Worm (Caenorhabditis elegans): Measurements from ENCODE around the gene grl-9.
A peak's percentile ranks its signal among the peaks of the same experiment; 100 is the strongest.

The grl-9 gene

ce11 chrV:6690075-6690474, 41.4 kb downstream of the grl-9 start:
- TF ChIP-seq unc-62 (GFP tag; optimal IDR thresholded peaks at IDR 0.05 in 1 of 2): peak in 1 of 2 experiments; percentile 22
- no peak for TF ChIP-seq unc-62 (tag; optimal IDR thresholded peaks at IDR 0.05)
- TF ChIP-seq nhr-28 (tag; optimal IDR thresholded peaks at IDR 0.05): peak; percentile 16
- TF ChIP-seq mdl-1 (tag; optimal IDR thresholded peaks at IDR 0.05): peak in 1 of 2 experiments; percentile 1
- TF ChIP-seq lin-1 (GFP tag; IDR thresholded peaks at IDR 0.05): no peak

- TF ChIP-seq dmd-8 (GFP tag; IDR thresholded peaks at IDR 0.05) (no peak), skn-1 (tag; optimal IDR thresholded peaks at IDR 0.05) (no peak), daf-8 (GFP tag; IDR thresholded peaks at IDR 0.05) (no peak)
These were observed 43.1 kb downstream of the grl-9 start, which contains the start of gene K11G9.5 for ce11 chrV:6688392-6688791. TSS of gene K11G9.5 (minus strand) at chrV:6688492.

ce11 chrV:6685963-6686362, 45.5 kb downstream of the grl-9 start:
- TF ChIP-seq fkh-10 (GFP tag; optimal IDR thresholded peaks at IDR 0.05) (no peak), unc-62 (GFP tag; optimal IDR thresholded peaks at IDR 0.05 in 1 of 2) (peak in 1 of 2 experiments; percentile 92), unc-62 (tag; optimal IDR thresholded peaks at IDR 0.05) (no peak), ceh-28 (tag; optimal IDR thresholded peaks at IDR 0.05) (no peak), ztf-7 (tag; optimal IDR thresholded peaks at IDR 0.05) (no peak), F49E8.2 (tag; optimal IDR thresholded peaks at IDR 0.05; ENCODE audit: borderline replicate concordance) (no peak), dve-1 (tag; optimal IDR thresholded peaks at IDR 0.05; ENCODE audit: insufficient read depth) (no peak), fos-1 (tag; optimal IDR thresholded peaks at IDR 0.05) (no peak)

- TF ChIP-seq tra-1 (GFP tag; IDR thresholded peaks at IDR 0.05): no peak
- TF ChIP-seq unc-62 (GFP tag; optimal IDR thresholded peaks at IDR 0.05 in 1 of 2): peak in 1 of 2 experiments; percentile 42
- no peak for TF ChIP-seq unc-62 (tag; optimal IDR thresholded peaks at IDR 0.05)
These were observed 46.0 kb downstream of the grl-9 start for ce11 chrV:6685499-6685898.

- TF ChIP-seq aha-1 (tag): peak; percentile 35
- no peak for TF ChIP-seq fos-1 (tag; optimal IDR thresholded peaks at IDR 0.05)
- TF ChIP-seq duxl-1 (tag; optimal IDR thresholded peaks at IDR 0.05; ENCODE audit: poor library complexity): no peak
These were observed 47.0 kb downstream of the grl-9 start for ce11 chrV:6684541-6684940.

- TF ChIP-seq unc-62 (GFP tag; optimal IDR thresholded peaks at IDR 0.05 in 1 of 2) (peak in 1 of 2 experiments; percentile 95), unc-62 (tag; optimal IDR thresholded peaks at IDR 0.05) (no peak), ztf-7 (tag; optimal IDR thresholded peaks at IDR 0.05) (no peak)
These were observed 47.8 kb downstream of the grl-9 start for ce11 chrV:6683740-6684139.

- no peak for TF ChIP-seq zip-11 (GFP tag; IDR thresholded peaks at IDR 0.05)
- peak; percentile 49 for TF ChIP-seq aha-1 (tag)
These were observed 48.2 kb downstream of the grl-9 start for ce11 chrV:6683282-6683681.

ce11 chrV:6681501-6681900, 50.0 kb downstream of the grl-9 start, which contains the start of gene egl-46:
TSS of gene egl-46 (minus strand) at chrV:6681573.
- TF ChIP-seq set-16 (GFP tag; IDR thresholded peaks at IDR 0.05): no peak
- TF ChIP-seq snpc-4 (tag; optimal IDR thresholded peaks at IDR 0.05): no peak
- TF ChIP-seq nhr-77 (tag; optimal IDR thresholded peaks at IDR 0.05): no peak
- TF ChIP-seq ztf-11 (tag; optimal IDR thresholded peaks at IDR 0.05): no peak
- no peak for TF ChIP-seq tra-1 (GFP tag; IDR thresholded peaks at IDR 0.05)
- no peak for TF ChIP-seq ama-1 (optimal IDR thresholded peaks at IDR 0.05)
- TF ChIP-seq lin-13 (GFP tag; optimal IDR thresholded peaks at IDR 0.05): no peak
